Fruit fly (Drosophila melanogaster): ENCODE measurements around the gene alpha4GT2.

alpha4GT2 gene

DNA sequence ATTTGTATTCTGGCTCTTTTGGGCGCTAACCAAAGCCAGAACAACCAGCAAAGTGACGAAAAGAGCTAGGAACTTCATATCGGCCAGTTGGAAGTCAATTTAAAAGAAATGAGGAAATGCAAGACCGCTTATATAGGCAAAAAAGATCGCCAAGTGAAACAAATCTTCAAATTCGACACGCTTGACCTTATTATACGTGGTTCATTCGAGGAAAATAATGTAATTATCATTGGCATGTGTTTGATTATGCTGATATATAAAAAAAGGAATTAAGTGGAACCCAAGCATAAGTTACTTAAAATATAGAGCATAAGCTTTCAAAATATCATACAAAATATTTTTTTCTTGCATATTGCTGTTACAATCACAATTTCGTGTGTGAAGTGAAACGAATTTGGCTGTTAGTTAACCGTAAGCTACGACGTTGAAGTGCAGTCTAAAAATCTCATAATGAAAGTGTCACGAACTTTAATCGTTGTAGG, at the start of gene alpha4GT2, which contains the start of gene Mst57Da:
Gene alpha4GT2, plus strand, starts transcription at position 432 of the 482 bp plus-strand sequence.
Gene Mst57Da, minus strand, starts transcription at position 101 of the 482 bp plus-strand sequence.
- TF ChIP-seq CG17801 (GFP tag; optimal IDR thresholded peaks at IDR 0.05; ENCODE audit: partially characterized antibody) = no peak

dm6 chr3R:25782855-25783424, 49.1 kb upstream of the alpha4GT2 start:
- TF ChIP-seq CG17801 (GFP tag; optimal IDR thresholded peaks at IDR 0.05; ENCODE audit: partially characterized antibody) = no peak

- no peak for TF ChIP-seq CG17801 (GFP tag; optimal IDR thresholded peaks at IDR 0.05; ENCODE audit: partially characterized antibody)
Observed at dm6 chr3R:25787198-25787597, 44.8 kb upstream of the alpha4GT2 start, which contains the start of gene CG4960. CG4960 (minus strand) TSS chr3R:25787298.

- no peak for TF ChIP-seq CG17801 (GFP tag; optimal IDR thresholded peaks at IDR 0.05; ENCODE audit: partially characterized antibody)
Observed at dm6 chr3R:25789355-25789754, 42.7 kb upstream of the alpha4GT2 start, which contains the start of gene CG31380. CG31380 (minus strand) TSS chr3R:25789455.

- TF ChIP-seq CG17801 (GFP tag; optimal IDR thresholded peaks at IDR 0.05; ENCODE audit: partially characterized antibody) = no peak
Observed at dm6 chr3R:25790371-25790770, 41.7 kb upstream of the alpha4GT2 start, which contains the start of gene CG31093. CG31093 (minus strand) TSS chr3R:25790471.

DNA sequence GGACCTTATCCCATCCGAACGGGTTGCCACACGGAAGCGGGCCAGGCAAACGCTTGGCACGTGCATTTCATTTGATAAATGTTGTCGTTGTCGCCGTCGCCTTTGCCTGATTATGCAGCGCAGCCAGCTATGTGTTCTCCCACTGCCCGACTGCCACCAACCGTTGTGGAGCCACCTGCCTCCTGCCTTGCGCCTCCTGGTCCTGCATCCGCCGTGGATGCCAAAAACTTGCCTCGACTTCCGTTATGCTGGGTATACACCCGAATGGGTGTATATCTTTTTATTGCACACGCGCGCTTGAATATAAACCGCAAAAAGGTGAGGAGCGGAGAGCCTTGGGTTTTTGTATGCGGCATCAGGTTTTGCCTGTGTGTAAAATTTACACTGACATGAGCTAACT, 40.2 kb upstream of the alpha4GT2 start:
- no peak for TF ChIP-seq CG17801 (GFP tag; optimal IDR thresholded peaks at IDR 0.05; ENCODE audit: partially characterized antibody)

DNA sequence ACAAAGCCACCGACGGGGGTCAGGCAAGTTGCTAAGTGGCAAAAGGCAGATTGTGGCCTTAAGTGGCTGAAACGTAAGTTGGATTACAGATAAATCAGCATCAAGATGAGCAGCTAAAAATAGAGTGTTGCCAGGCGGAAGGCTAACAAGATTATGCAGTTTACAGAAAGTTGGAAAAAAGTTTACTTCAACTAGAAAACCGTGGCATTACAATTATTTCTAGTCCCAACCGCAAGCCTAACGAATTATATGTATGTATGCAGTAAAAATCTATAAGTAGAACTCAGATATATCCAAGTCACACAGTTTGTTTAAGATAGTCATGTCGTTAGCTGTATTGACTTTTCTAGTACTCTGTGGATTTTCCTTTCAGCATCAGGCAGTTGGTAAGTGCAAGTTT, 25.9 kb upstream of the alpha4GT2 start, which contains the start of gene BG642167:
Gene BG642167, plus strand, starts transcription at position 301 of the 400 bp plus-strand sequence.
- TF ChIP-seq CG17801 (GFP tag; optimal IDR thresholded peaks at IDR 0.05; ENCODE audit: partially characterized antibody) = no peak

dm6 chr3R:25810796-25811195, 21.2 kb upstream of the alpha4GT2 start, which contains the start of gene CG5024:
CG5024 (plus strand) TSS chr3R:25811096.
- TF ChIP-seq CG17801 (GFP tag; optimal IDR thresholded peaks at IDR 0.05; ENCODE audit: partially characterized antibody) = no peak

- no peak for TF ChIP-seq CG17801 (GFP tag; optimal IDR thresholded peaks at IDR 0.05; ENCODE audit: partially characterized antibody)
Observed at dm6 chr3R:25811611-25812010, 20.4 kb upstream of the alpha4GT2 start, which contains the start of the genes Acam and CG17770. Acam (plus strand) TSS chr3R:25811911. CG17770 (plus strand) TSS chr3R:25811911.

DNA sequence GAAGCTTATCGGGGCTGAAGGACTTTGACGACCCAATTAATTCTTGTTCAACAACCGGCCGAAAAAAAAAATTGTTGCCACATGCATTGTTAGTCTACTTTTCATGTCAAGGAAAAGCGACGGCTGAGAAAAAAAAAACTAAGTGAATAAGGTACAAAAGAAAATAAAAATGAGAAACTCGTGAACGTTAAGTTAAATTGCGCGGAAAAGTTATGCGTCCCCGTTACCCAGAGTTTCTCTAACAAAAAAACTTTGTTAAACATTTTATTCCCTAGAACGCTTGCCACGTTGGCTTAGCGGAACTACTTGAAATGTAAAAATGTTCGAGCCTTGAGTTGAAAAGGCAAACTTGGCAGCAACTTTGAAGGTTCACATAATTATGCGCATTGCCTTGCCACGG, 16.9 kb upstream of the alpha4GT2 start, which contains the start of gene CG14354:
Gene CG14354, plus strand, starts transcription at position 301 of the 400 bp plus-strand sequence.
- no peak for TF ChIP-seq CG17801 (GFP tag; optimal IDR thresholded peaks at IDR 0.05; ENCODE audit: partially characterized antibody)

DNA sequence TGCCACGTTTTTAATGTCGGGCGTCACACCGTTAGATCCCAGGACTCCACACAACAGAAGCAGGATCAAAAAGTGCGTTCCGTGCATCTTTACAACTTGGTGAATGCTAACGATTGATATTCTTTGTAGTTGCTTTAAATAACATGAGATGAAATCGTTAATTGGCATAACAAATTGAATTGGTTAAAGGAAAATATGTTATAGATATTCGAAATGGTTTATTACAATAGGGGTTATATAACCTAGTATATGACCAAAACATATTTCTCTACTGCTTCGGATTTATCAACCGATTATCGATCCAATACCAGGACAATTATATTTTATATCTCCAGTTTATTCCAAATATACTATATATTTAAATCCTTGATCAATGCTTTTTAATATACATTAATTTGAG, 2.4 kb upstream of the alpha4GT2 start, which contains the start of gene Mst57Dc:
Gene Mst57Dc, minus strand, starts transcription at position 101 of the 400 bp plus-strand sequence.
- TF ChIP-seq CG17801 (GFP tag; optimal IDR thresholded peaks at IDR 0.05; ENCODE audit: partially characterized antibody) = no peak

dm6 chr3R:25830128-25830527, 1.9 kb upstream of the alpha4GT2 start, which contains the start of gene Sfp96F:
Sfp96F (minus strand) TSS chr3R:25830228.
- no peak for TF ChIP-seq CG17801 (GFP tag; optimal IDR thresholded peaks at IDR 0.05; ENCODE audit: partially characterized antibody)

- no peak for TF ChIP-seq CG17801 (GFP tag; optimal IDR thresholded peaks at IDR 0.05; ENCODE audit: partially characterized antibody)
Observed at dm6 chr3R:25830814-25831213, 1.2 kb upstream of the alpha4GT2 start, which contains the start of gene Mst57Db. Mst57Db (minus strand) TSS chr3R:25830914.

DNA sequence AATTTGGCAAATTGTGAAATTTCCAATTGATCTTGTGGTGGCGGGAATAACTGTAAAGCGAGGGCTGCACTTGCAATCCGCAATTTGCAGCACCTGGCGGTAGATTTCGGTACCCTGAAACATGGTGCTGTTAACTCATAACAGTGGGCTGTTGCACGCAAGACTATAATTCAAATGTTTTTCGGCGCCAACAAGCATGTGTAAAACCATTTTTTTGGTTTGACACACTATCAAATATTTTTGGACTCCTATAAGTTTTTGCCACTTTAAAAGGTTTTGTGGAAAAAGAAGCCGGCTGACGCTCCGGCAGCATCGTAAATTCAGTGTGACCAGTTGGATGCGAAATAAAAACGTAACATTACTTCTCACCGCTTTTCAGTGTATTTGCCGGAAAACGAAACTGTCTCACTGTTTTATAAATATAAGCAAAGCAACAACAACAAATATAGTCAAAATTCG, 19.2 kb downstream of the alpha4GT2 start, which contains the start of the genes CG14545 and CG5886:
Gene CG14545, minus strand, starts transcription at position 68 of the 459 bp plus-strand sequence.
Gene CG5886, plus strand, starts transcription at position 409 of the 459 bp plus-strand sequence.
- no peak for TF ChIP-seq CG17801 (GFP tag; optimal IDR thresholded peaks at IDR 0.05; ENCODE audit: partially characterized antibody)

dm6 chr3R:25854825-25855224, 22.8 kb downstream of the alpha4GT2 start:
- no peak for TF ChIP-seq CG17801 (GFP tag; optimal IDR thresholded peaks at IDR 0.05; ENCODE audit: partially characterized antibody)

Measured in ovary, adult (tissue).